Worm (Caenorhabditis elegans): ENCODE data around the gene srj-15.

- TF ChIP-seq flt-1 (GFP tag; IDR thresholded peaks at IDR 0.05): no peak
- no peak for TF ChIP-seq tab-1 (GFP tag; IDR thresholded peaks at IDR 0.05)
- TF ChIP-seq cog-1 (tag; optimal IDR thresholded peaks at IDR 0.05): no peak
- no peak for TF ChIP-seq ztf-29 (GFP tag; IDR thresholded peaks at IDR 0.05)
- no peak for TF ChIP-seq T22C8.4 (GFP tag; IDR thresholded peaks at IDR 0.05)
Observed at ce11 chrV:2004659-2005058, 40.0 kb upstream of the srj-15 start, which contains the start of gene cysl-4.
